Worm (Caenorhabditis elegans) whole organism, young adult: ENCODE measurements around the gene C08A9.10.
A peak's percentile ranks its signal among the peaks of the same experiment; 100 is the strongest.

Source experiments
- B0336.3 ChIP-seq: fragments of 200-800 bp; sonication (Bioruptor generic); IDR thresholded peaks from 2 replicates; pipeline ENCODE4 v1.3.6; 2022; ENCODE audit warnings: missing genetic modification characterization, missing compliant biosample characterization
- F10E7.11 ChIP-seq: sonication (generic microtip); optimal IDR thresholded peaks from 2 replicates; lab custom pipeline; 2017; ENCODE audit warnings: mild to moderate bottlenecking, missing genetic modification characterization, moderate library complexity, missing compliant biosample characterization
- F39B2.1 ChIP-seq: fragments of 200-800 bp; sonication (Bioruptor generic); IDR thresholded peaks from 2 replicates; pipeline ENCODE4 v1.3.6; 2022; ENCODE audit warnings: missing genetic modification reagents, missing genetic modification characterization, missing compliant biosample characterization
- K11D2.4 ChIP-seq: fragments of 200-800 bp; sonication (Bioruptor generic); IDR thresholded peaks from 2 replicates; pipeline ENCODE4 v1.3.6; 2022; ENCODE audit warnings: missing genetic modification reagents, missing genetic modification characterization, missing compliant biosample characterization
- T07F8.4 ChIP-seq: sonication (generic microtip); optimal IDR thresholded peaks from 2 replicates; lab custom pipeline; 2016; ENCODE audit warnings: mild to moderate bottlenecking, missing genetic modification characterization, moderate library complexity, missing compliant biosample characterization
- Y53F4B.3 ChIP-seq: fragments of 200-800 bp; sonication (Bioruptor generic); IDR thresholded peaks from 2 replicates; pipeline ENCODE4 v1.3.6; 2022; ENCODE audit warnings: missing genetic modification reagents, missing genetic modification characterization, missing compliant biosample characterization
- Y53G8AR.9 ChIP-seq: fragments of 200-800 bp; sonication (Bioruptor generic); conservative IDR thresholded peaks from 2 replicates; pipeline ENCODE4 v1.3.6; 2022; ENCODE audit warnings: missing genetic modification reagents, missing genetic modification characterization, missing compliant biosample characterization
- Y95B8A.8 ChIP-seq: fragments of 200-800 bp; sonication (Bioruptor generic); IDR thresholded peaks from 2 replicates; pipeline ENCODE4 v1.3.6; 2022; ENCODE audit warnings: missing genetic modification reagents, missing genetic modification characterization, missing compliant biosample characterization
- ZK185.1 ChIP-seq: sonication (generic microtip); optimal IDR thresholded peaks from 2 replicates; lab custom pipeline; 2016; ENCODE audit warnings: mild to moderate bottlenecking, missing genetic modification characterization, missing compliant biosample characterization; ENCODE audit not compliant: poor library complexity, severe bottlenecking
- aptf-2 ChIP-seq: fragments of 200-800 bp; sonication (Bioruptor generic); conservative IDR thresholded peaks from 2 replicates; pipeline ENCODE4 v1.3.6; 2022; ENCODE audit warnings: missing genetic modification reagents, missing genetic modification characterization, missing compliant biosample characterization
- athp-1 ChIP-seq: sonication (generic microtip); optimal IDR thresholded peaks from 2 replicates; lab custom pipeline; 2017; ENCODE audit warnings: mild to moderate bottlenecking, missing genetic modification characterization, missing compliant biosample characterization
- cebp-1 ChIP-seq, 2 experiments: fragments of 200-800 bp in 1 of 2; sonication (Bioruptor generic) in 1 of 2; sonication (generic microtip) in 1 of 2; IDR thresholded peaks in 1 of 2; optimal IDR thresholded peaks in 1 of 2; 2 replicates each; pipeline versions ENCODE4 v1.3.6 to Lab custom; 2017 to 2022; ENCODE audit warnings: missing compliant biosample characterization in 2 of 2, missing genetic modification characterization in 2 of 2, mild to moderate bottlenecking in 1 of 2, missing genetic modification reagents in 1 of 2, moderate library complexity in 1 of 2
- cebp-2 ChIP-seq: fragments of 200-800 bp; sonication (Bioruptor generic); IDR thresholded peaks from 2 replicates; pipeline ENCODE4 v1.3.6; 2022; ENCODE audit warnings: missing genetic modification characterization, missing compliant biosample characterization
- ceh-27 ChIP-seq: fragments of 200-800 bp; sonication (Bioruptor generic); optimal IDR thresholded peaks from 2 replicates; lab custom pipeline; 2018; ENCODE audit warnings: mild to moderate bottlenecking, missing genetic modification characterization, moderate library complexity, missing compliant biosample characterization
- ceh-91 ChIP-seq: fragments of 200-800 bp; sonication (Bioruptor generic); IDR thresholded peaks from 2 replicates; pipeline ENCODE4 v1.3.6; 2022; ENCODE audit warnings: missing genetic modification reagents, missing genetic modification characterization, missing compliant biosample characterization
- dox-1 ChIP-seq: fragments of 200-800 bp; sonication (Bioruptor generic); IDR thresholded peaks from 2 replicates; pipeline ENCODE4 v1.3.6; 2022; ENCODE audit warnings: missing genetic modification reagents, missing genetic modification characterization, missing compliant biosample characterization
- egl-18 ChIP-seq: fragments of 200-800 bp; sonication (Bioruptor generic); IDR thresholded peaks from 2 replicates; pipeline ENCODE4 v1.3.6; 2022; ENCODE audit warnings: missing genetic modification reagents, missing genetic modification characterization, missing compliant biosample characterization
- ekl-4 ChIP-seq: fragments of 200-800 bp; sonication (Bioruptor generic); IDR thresholded peaks from 2 replicates; pipeline ENCODE4 v1.3.6; 2022; ENCODE audit warnings: missing genetic modification reagents, missing genetic modification characterization, missing compliant biosample characterization
- fkh-3 ChIP-seq: sonication (generic microtip); optimal IDR thresholded peaks from 2 replicates; lab custom pipeline; 2016; ENCODE audit warnings: mild to moderate bottlenecking, missing genetic modification characterization, missing compliant biosample characterization
- hlh-26 ChIP-seq: fragments of 200-800 bp; sonication (Bioruptor generic); conservative IDR thresholded peaks from 2 replicates; pipeline ENCODE4 v1.3.6; 2022; ENCODE audit warnings: missing genetic modification reagents, missing genetic modification characterization, missing compliant biosample characterization
- lag-1 ChIP-seq: fragments of 200-800 bp; sonication (Bioruptor generic); IDR thresholded peaks from 2 replicates; pipeline ENCODE4 v1.3.6; 2022; ENCODE audit warnings: missing genetic modification reagents, missing genetic modification characterization, missing compliant biosample characterization
- lin-40 ChIP-seq: sonication (generic microtip); optimal IDR thresholded peaks from 2 replicates; lab custom pipeline; 2016; ENCODE audit warnings: missing genetic modification characterization, mild to moderate bottlenecking, missing compliant biosample characterization, missing genotype, missing genetic modification reagents
- madf-10 ChIP-seq: sonication (generic microtip); optimal IDR thresholded peaks from 2 replicates; lab custom pipeline; 2016; ENCODE audit warnings: mild to moderate bottlenecking, missing genetic modification characterization, missing compliant biosample characterization
- madf-3 ChIP-seq: fragments of 200-800 bp; sonication (Bioruptor generic); IDR thresholded peaks from 2 replicates; pipeline ENCODE4 v1.3.6; 2022; ENCODE audit warnings: missing genetic modification reagents, missing genetic modification characterization, missing compliant biosample characterization
- nfya-1 ChIP-seq: sonication (generic microtip); optimal IDR thresholded peaks from 2 replicates; lab custom pipeline; 2017; ENCODE audit warnings: antibody characterized with exemption, missing compliant biosample characterization, missing genetic modification characterization, borderline replicate concordance; ENCODE audit not compliant: insufficient read depth
- nfya-2 ChIP-seq: fragments of 200-800 bp; sonication (Bioruptor generic); IDR thresholded peaks from 2 replicates; pipeline ENCODE4 v1.3.6; 2022; ENCODE audit warnings: missing genetic modification reagents, missing genetic modification characterization, missing compliant biosample characterization
- nhr-179 ChIP-seq: sonication (generic microtip); optimal IDR thresholded peaks from 2 replicates; lab custom pipeline; 2016; ENCODE audit warnings: mild to moderate bottlenecking, missing genetic modification characterization, missing compliant biosample characterization
- nhr-27 ChIP-seq: fragments of 200-800 bp; sonication (Bioruptor generic); optimal IDR thresholded peaks from 2 replicates; lab custom pipeline; 2018; ENCODE audit warnings: mild to moderate bottlenecking, missing genetic modification characterization, moderate library complexity, missing compliant biosample characterization
- nhr-80 ChIP-seq: sonication (generic microtip); optimal IDR thresholded peaks from 2 replicates; lab custom pipeline; 2016; ENCODE audit warnings: missing genetic modification characterization, missing compliant biosample characterization
- pbrm-1 ChIP-seq: fragments of 200-800 bp; sonication (Bioruptor generic); IDR thresholded peaks from 2 replicates; pipeline ENCODE4 v1.3.6; 2022; ENCODE audit warnings: missing genetic modification reagents, missing genetic modification characterization, missing compliant biosample characterization
- rpc-1 ChIP-seq, 2 experiments: fragments of 150-350 bp in 1 of 2; sonication (generic microtip) in 1 of 2; optimal IDR thresholded peaks; 2 replicates each; lab custom pipeline; 2014 to 2018; ENCODE audit warnings: missing biosample characterization in 1 of 2, missing genetic modification characterization in 1 of 2, missing genetic modification reagents in 1 of 2, missing genotype in 1 of 2
- sdz-38 ChIP-seq: sonication (generic microtip); optimal IDR thresholded peaks from 2 replicates; lab custom pipeline; 2016; ENCODE audit warnings: missing genotype, missing genetic modification characterization, missing compliant biosample characterization
- zfh-2 ChIP-seq: fragments of 200-800 bp; sonication (Bioruptor generic); conservative IDR thresholded peaks from 2 replicates; pipeline ENCODE4 v1.3.6; 2022; ENCODE audit warnings: missing genetic modification reagents, missing genetic modification characterization, missing compliant biosample characterization
- zim-3 ChIP-seq: sonication (generic microtip); optimal IDR thresholded peaks from 2 replicates; lab custom pipeline; 2017; ENCODE audit warnings: mild to moderate bottlenecking, missing genetic modification characterization, moderate library complexity, missing compliant biosample characterization
- ztf-25 ChIP-seq: fragments of 200-800 bp; sonication (Bioruptor generic); IDR thresholded peaks from 2 replicates; pipeline ENCODE4 v1.3.6; 2022; ENCODE audit warnings: missing genetic modification reagents, missing genetic modification characterization, missing compliant biosample characterization

Gene C08A9.10

DNA sequence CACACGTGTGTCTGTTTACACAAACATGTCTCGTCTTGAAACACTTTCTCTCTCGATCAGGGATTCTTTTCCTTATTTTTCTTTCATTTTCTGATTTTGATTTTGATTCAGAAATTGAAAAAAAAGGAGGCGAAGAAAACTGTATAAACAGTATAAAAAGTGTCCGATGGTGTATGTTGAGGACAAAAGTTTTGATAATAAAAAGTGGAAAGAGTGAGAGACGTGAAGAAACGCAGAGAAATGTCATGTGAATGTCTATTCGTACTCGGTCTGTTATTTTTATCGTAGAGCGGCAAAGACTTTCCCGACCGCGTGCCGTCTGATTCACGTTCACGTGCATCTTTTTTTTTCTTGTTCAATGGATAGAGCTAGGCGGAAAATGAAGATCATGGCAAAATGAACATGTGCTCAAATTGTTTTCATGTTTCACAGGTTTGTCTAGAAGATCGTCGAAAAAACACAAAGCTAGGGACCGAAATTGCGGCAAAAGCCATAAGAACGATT, 17.2 kb upstream of the C08A9.10 start (continued):
- no peak for TF ChIP-seq athp-1 (tag; lab: Kevin White, UChicago)
- peak; percentile 73 for TF ChIP-seq K11D2.4 (GFP tag; lab: Robert Waterston, UW)
- TF ChIP-seq pbrm-1 = peak; percentile 31; the same call in 1 of the 2 replicates
- TF ChIP-seq T07F8.4 (tag; lab: Kevin White, UChicago) = no peak
- TF ChIP-seq Y53G8AR.9 (GFP tag; lab: Robert Waterston, UW) = 0 out of 2 replicates have a peak, but pooled peaks have one; percentile 52
- peak; percentile 42 for TF ChIP-seq madf-10
- TF ChIP-seq ZK185.1 (tag; lab: Kevin White, UChicago) = peak; percentile 29
- peak; percentile 87 for TF ChIP-seq nhr-80 (tag; lab: Kevin White, UChicago)
- TF ChIP-seq nfya-1 (tag; lab: Kevin White, UChicago) = no peak
- TF ChIP-seq B0336.3 (GFP tag; lab: Robert Waterston, UW) = peak; percentile 62

DNA sequence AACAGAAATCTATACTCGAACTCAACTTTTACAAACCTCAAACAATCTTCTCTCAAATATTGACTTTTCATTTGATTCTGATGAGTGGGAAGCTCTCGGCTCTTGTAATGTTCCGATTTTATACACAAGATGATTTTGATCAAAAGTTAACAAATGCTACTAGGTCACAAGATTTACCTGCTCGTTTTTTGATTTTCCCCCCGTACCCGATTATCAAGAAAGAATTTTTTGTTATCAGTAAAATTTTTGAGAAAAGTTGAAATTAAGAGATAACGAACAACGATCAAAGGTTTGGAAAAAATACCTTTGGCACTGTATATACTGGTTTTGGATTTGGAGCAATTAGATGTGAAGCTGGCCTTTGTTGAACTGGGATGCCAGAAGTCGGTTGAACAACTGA, 16.2 kb upstream of the C08A9.10 start:
- TF ChIP-seq ztf-25 (GFP tag; lab: Robert Waterston, UW) (no peak), lin-40 (tag; lab: Kevin White, UChicago) (no peak), fkh-3 (tag; lab: Kevin White, UChicago) (no peak), lag-1 (no peak), athp-1 (tag; lab: Kevin White, UChicago) (no peak), nhr-179 (tag; lab: Kevin White, UChicago) (no peak), ceh-27 (GFP tag; lab: Kevin White, UChicago) (no peak), Y53F4B.3 (no peak), ekl-4 (GFP tag; lab: Robert Waterston, UW) (no peak), madf-3 (no peak), ceh-91 (GFP tag; lab: Robert Waterston, UW) (no peak), nhr-80 (tag; lab: Kevin White, UChicago) (peak; percentile 44), aptf-2 (no peak), K11D2.4 (GFP tag; lab: Robert Waterston, UW) (no peak), nfya-2 (no peak), cebp-1 (GFP tag; IDR thresholded peaks at IDR 0.05; lab: Robert Waterston, UW) (no peak), cebp-1 (tag; optimal IDR thresholded peaks at IDR 0.05; lab: Kevin White, UChicago) (peak; percentile 22), rpc-1 (optimal IDR thresholded peaks at IDR 0.05; lab: Kevin White, UChicago) (no peak), rpc-1 (tag; optimal IDR thresholded peaks at IDR 0.05; lab: Kevin White, UChicago) (no peak), cebp-2 (GFP tag; lab: Robert Waterston, UW) (no peak)

DNA sequence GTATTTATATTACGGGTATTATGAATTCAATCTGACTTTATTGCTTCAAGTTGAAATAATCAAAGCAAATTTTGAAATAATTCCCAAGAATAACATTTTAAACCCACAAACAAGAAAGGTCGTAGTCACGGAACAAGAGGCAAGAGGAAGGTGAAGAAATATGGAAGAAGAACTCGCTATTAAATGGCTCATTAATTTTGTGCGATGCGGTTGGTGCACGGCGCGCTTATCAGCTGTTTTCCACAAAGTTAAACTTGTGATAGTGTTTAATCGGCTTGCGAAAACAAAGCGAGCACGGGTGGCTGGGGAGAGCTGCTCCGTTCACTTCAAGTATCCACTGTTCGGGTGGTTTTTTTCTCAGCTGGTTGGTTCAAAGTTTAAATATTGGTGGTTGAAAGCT, 14.0 kb upstream of the C08A9.10 start:
- TF ChIP-seq dox-1 (0 out of 2 replicates have a peak, but pooled peaks have one; percentile 43), egl-18 (GFP tag; lab: Robert Waterston, UW) (no peak), nhr-27 (no peak), cebp-1 (GFP tag; IDR thresholded peaks at IDR 0.05; lab: Robert Waterston, UW) (no peak), cebp-1 (tag; optimal IDR thresholded peaks at IDR 0.05; lab: Kevin White, UChicago) (peak; percentile 43), nhr-80 (tag; lab: Kevin White, UChicago) (peak; percentile 64)

DNA sequence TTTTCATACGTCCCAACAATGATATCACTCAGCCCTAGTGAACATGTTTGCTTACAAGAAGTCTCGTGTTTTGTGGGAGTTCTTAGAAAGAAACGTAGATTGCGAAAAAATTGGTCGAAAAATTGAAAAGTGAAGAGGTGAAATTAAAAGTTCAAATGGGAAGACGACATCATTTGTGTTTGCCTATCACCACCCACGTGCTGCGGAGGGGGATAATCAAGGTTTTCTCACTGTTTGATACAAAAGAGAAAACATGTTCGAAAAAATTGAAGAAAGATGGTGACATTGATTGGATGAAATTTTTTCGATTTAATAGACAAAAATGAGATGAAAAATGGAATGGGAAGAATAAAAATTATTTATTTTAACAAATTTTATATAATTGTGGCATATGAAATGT, 10.5 kb upstream of the C08A9.10 start:
- no peak for TF ChIP-seq zim-3
- TF ChIP-seq zfh-2 (GFP tag; lab: Robert Waterston, UW) = no peak
- no peak for TF ChIP-seq hlh-26 (GFP tag; lab: Robert Waterston, UW)
- TF ChIP-seq nfya-2 = no peak
- TF ChIP-seq F10E7.11 = no peak
- no peak for TF ChIP-seq F39B2.1 (GFP tag; lab: Robert Waterston, UW)
- TF ChIP-seq sdz-38 (tag; lab: Kevin White, UChicago) = no peak
- TF ChIP-seq Y95B8A.8 = no peak
- TF ChIP-seq, all 124 proteins: peak for 0
